Fruit fly (Drosophila melanogaster): ENCODE results near the gene Vha100-4.

The Vha100-4 gene

DNA sequence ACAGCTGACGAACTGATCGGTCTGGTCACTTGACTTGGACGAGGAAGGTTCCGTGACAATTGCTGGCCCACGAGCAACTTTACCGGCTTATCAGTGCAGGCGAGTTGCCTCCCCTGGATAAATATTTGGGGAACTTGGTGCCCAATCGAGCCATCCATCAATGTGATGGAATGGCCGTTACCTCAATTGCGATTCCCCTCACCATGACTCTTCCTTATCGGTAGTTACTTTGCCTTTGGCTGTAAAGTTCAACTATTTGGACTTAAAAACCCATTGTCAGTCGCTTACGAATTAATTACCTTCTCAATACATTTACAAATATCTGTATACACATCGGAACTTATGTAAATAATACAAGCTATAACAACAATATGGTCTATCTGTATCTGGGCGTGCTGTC lies at the start of gene Vha100-4:
Vha100-4 (minus strand) TSS at position 16 of the 400 bp plus-strand sequence.
- TF ChIP-seq CrebB (tag; optimal IDR thresholded peaks at IDR 0.05) (peak; percentile 15), zen2 (GFP tag; IDR thresholded peaks at IDR 0.05; ENCODE audit: partially characterized antibody) (no peak), exex (tag; optimal IDR thresholded peaks at IDR 0.05) (no peak), Atf6 (GFP tag; IDR thresholded peaks at IDR 0.05) (0 out of 2 replicates have a peak, but pooled peaks have one; percentile 33), tup (GFP tag; optimal IDR thresholded peaks at IDR 0.05) (no peak), vvl (GFP tag; IDR thresholded peaks at IDR 0.05) (no peak), ttk (GFP tag; IDR thresholded peaks at IDR 0.05) (no peak), abd-A (tag; optimal IDR thresholded peaks at IDR 0.05) (no peak), pum (GFP tag; optimal IDR thresholded peaks at IDR 0.05) (no peak), CG3407 (GFP tag; optimal IDR thresholded peaks at IDR 0.05) (no peak), emc (GFP tag; optimal IDR thresholded peaks at IDR 0.05) (no peak), CG15696 (tag; optimal IDR thresholded peaks at IDR 0.05) (no peak), Dad (GFP tag; optimal IDR thresholded peaks at IDR 0.05) (no peak), lab (GFP tag; optimal IDR thresholded peaks at IDR 0.05) (peak; percentile 93), Awh (GFP tag; IDR thresholded peaks at IDR 0.05) (0 out of 2 replicates have a peak, but pooled peaks have one; percentile 38), mirr (GFP tag; optimal IDR thresholded peaks at IDR 0.05) (peak; percentile 10), CG14014 (GFP tag; IDR thresholded peaks at IDR 0.05) (no peak; the same call in 1 of the 2 replicates), Six4 (GFP tag; optimal IDR thresholded peaks at IDR 0.05) (no peak), pfk (GFP tag; optimal IDR thresholded peaks at IDR 0.05) (no peak)

DNA sequence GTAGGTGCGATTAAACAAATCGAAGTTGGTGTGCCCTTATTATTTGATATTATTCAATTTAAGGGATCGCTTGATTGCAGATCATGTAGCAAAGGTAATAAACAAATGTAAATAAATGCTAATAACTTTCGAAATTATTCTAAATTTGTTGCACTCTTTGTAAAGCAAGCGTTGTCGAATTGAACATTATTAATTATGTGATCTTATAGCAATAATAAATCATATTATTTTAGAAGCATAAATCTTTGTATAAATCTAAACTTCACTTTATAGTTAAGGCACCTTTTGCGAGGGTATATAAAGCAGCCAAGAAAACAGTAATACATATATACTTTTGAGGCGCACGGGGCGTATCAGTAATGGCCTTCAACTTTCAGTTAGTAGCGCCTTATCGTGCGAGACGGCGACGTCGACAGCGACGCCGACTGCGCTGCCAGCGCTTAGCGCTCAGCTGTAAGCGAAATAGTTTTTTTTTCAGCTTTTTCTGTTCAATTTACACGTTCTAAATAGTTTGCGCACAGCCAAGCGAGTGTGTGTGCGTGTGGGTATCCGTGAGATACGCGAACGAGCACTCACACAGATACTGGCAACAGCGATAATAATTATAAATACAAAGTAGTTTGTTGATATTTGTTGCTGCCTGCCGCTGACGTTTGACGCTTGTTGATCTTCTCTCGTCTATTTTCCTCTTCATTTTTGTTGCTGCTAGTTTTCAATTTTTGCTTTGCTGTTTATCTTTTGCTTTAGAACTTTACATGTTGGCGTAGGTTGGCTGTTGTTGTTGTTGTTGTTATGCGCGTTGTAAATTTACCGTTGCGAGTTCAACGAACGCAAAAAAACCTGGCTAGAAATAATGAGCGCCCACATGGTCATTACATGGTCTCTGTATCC lies 49.5 kb upstream of the Vha100-4 start:
- TF ChIP-seq Oli (tag; optimal IDR thresholded peaks at IDR 0.05) = peak; percentile 64
- peak; percentile 37 for TF ChIP-seq CG12236 (GFP tag; optimal IDR thresholded peaks at IDR 0.05)
- TF ChIP-seq CG2712 (tag; optimal IDR thresholded peaks at IDR 0.05) = peak; percentile 6
- TF ChIP-seq tgo (GFP tag; IDR thresholded peaks at IDR 0.05) = no peak
- TF ChIP-seq lilli (GFP tag; optimal IDR thresholded peaks at IDR 0.05) = peak; percentile 52
- TF ChIP-seq Dek (tag; optimal IDR thresholded peaks at IDR 0.05) = peak; percentile 54
- TF ChIP-seq Lhr (GFP tag; optimal IDR thresholded peaks at IDR 0.05) = peak; percentile 34
- TF ChIP-seq zfh2 (GFP tag; optimal IDR thresholded peaks at IDR 0.05) = no peak
- TF ChIP-seq Hmr (GFP tag; optimal IDR thresholded peaks at IDR 0.05) = peak; percentile 64
- TF ChIP-seq Usf (GFP tag; optimal IDR thresholded peaks at IDR 0.05) = peak; percentile 40
- peak; percentile 69 for TF ChIP-seq Atf6 (GFP tag; IDR thresholded peaks at IDR 0.05)
- peak; percentile 21 for TF ChIP-seq sqz (GFP tag; optimal IDR thresholded peaks at IDR 0.05)
- peak; percentile 13 for TF ChIP-seq CG4854 (GFP tag; optimal IDR thresholded peaks at IDR 0.05)
- TF ChIP-seq scrt (GFP tag; optimal IDR thresholded peaks at IDR 0.05) = peak; percentile 40
- no peak for TF ChIP-seq CG9609 (GFP tag; optimal IDR thresholded peaks at IDR 0.05)
- TF ChIP-seq luna (GFP tag; optimal IDR thresholded peaks at IDR 0.05) = no peak
- TF ChIP-seq salm (tag; optimal IDR thresholded peaks at IDR 0.05) = peak; percentile 22
- peak; percentile 64 for TF ChIP-seq CG14014 (GFP tag; IDR thresholded peaks at IDR 0.05)
- peak; percentile 70 for TF ChIP-seq wek (GFP tag; optimal IDR thresholded peaks at IDR 0.05)
- no peak for TF ChIP-seq zf30C (GFP tag; optimal IDR thresholded peaks at IDR 0.05)
- no peak for TF ChIP-seq dm (GFP tag; optimal IDR thresholded peaks at IDR 0.05)
- no peak for TF ChIP-seq CG9727 (GFP tag; optimal IDR thresholded peaks at IDR 0.05)
- peak; percentile 9; the same call in 1 of the 2 replicates for TF ChIP-seq CG11247 (GFP tag; IDR thresholded peaks at IDR 0.05)
- peak; percentile 30 for TF ChIP-seq abd-A (tag; optimal IDR thresholded peaks at IDR 0.05)
- 0 out of 3 replicates have a peak, but pooled peaks have one; percentile 33 for TF ChIP-seq z (GFP tag; IDR thresholded peaks at IDR 0.05)
- no peak for TF ChIP-seq pum (GFP tag; optimal IDR thresholded peaks at IDR 0.05)
- peak; percentile 78 for TF ChIP-seq nau (GFP tag; optimal IDR thresholded peaks at IDR 0.05)
- TF ChIP-seq CG14710 (tag; optimal IDR thresholded peaks at IDR 0.05) = no peak
- peak; percentile 15 for TF ChIP-seq grn (GFP tag; optimal IDR thresholded peaks at IDR 0.05)
- TF ChIP-seq crp (GFP tag; optimal IDR thresholded peaks at IDR 0.05) = no peak
- TF ChIP-seq bab2 (GFP tag; optimal IDR thresholded peaks at IDR 0.05) = peak; percentile 65
- TF ChIP-seq nerfin-2 (GFP tag; IDR thresholded peaks at IDR 0.05; ENCODE audit: partially characterized antibody) = no peak

Data from whole organism, embryonic.